Fruit fly (Drosophila melanogaster) whole organism, embryonic: ENCODE measurements around the gene Cpr76Bc.

Source experiments
- Aef1 ChIP-seq: fragments of 200-800 bp; sonication (Bioruptor generic); IDR thresholded peaks from 3 replicates; pipeline ENCODE4 v1.3.6; 2022; ENCODE audit warnings: missing biosample characterization, missing genetic modification characterization
- Atf-2 ChIP-seq: fragments of 200-800 bp; sonication (Bioruptor generic); optimal IDR thresholded peaks from 2 replicates; lab custom pipeline; 2016; ENCODE audit warnings: missing biosample characterization, missing genetic modification characterization
- C15 ChIP-seq: fragments of 200-800 bp; sonication (Bioruptor generic); IDR thresholded peaks from 3 replicates; pipeline ENCODE4 v1.3.6; 2022; ENCODE audit warnings: missing biosample characterization, missing genetic modification characterization
- CG10565 ChIP-seq: fragments of 200-800 bp; sonication (Bioruptor generic); optimal IDR thresholded peaks from 3 replicates; lab custom pipeline; 2016; ENCODE audit warnings: missing biosample characterization, mild to moderate bottlenecking, missing genetic modification characterization
- CG11398 ChIP-seq: fragments of 200-800 bp; sonication (Bioruptor generic); optimal IDR thresholded peaks from 2 replicates; lab custom pipeline; 2016; ENCODE audit warnings: missing biosample characterization, missing genetic modification characterization
- CG1233 ChIP-seq: fragments of 200-800 bp; sonication (Bioruptor generic); optimal IDR thresholded peaks from 4 replicates; lab custom pipeline; 2018; ENCODE audit warnings: missing biosample characterization, mild to moderate bottlenecking, missing genetic modification characterization
- CG15479 ChIP-seq: fragments of 200-800 bp; sonication (Bioruptor generic); optimal IDR thresholded peaks from 3 replicates; lab custom pipeline; 2019; ENCODE audit warnings: missing biosample characterization, mild to moderate bottlenecking, missing genetic modification characterization, moderate library complexity
- CG1603 ChIP-seq: fragments of 200-800 bp; sonication (Bioruptor generic); optimal IDR thresholded peaks from 2 replicates; lab custom pipeline; 2019; ENCODE audit warnings: missing biosample characterization, mild to moderate bottlenecking, missing genetic modification characterization, moderate library complexity
- CG17359 ChIP-seq: fragments of 200-800 bp; sonication (Bioruptor generic); optimal IDR thresholded peaks from 3 replicates; lab custom pipeline; 2018; ENCODE audit warnings: missing biosample characterization, mild to moderate bottlenecking, missing genetic modification characterization, moderate library complexity
- CG30431 ChIP-seq: fragments of 200-800 bp; sonication (Bioruptor generic); optimal IDR thresholded peaks from 2 replicates; lab custom pipeline; 2017; ENCODE audit warnings: missing biosample characterization, missing genetic modification characterization
- CG3163 ChIP-seq: fragments of 200-800 bp; sonication (Bioruptor generic); optimal IDR thresholded peaks from 3 replicates; lab custom pipeline; 2016; ENCODE audit warnings: missing biosample characterization, missing genetic modification characterization
- CG32772 ChIP-seq: fragments of 200-800 bp; sonication (Bioruptor generic); IDR thresholded peaks from 2 replicates; pipeline ENCODE4 v1.3.6; 2022; ENCODE audit warnings: missing biosample characterization, missing genetic modification characterization
- CG33557 ChIP-seq: fragments of 200-800 bp; sonication (Bioruptor generic); optimal IDR thresholded peaks from 2 replicates; lab custom pipeline; 2019; ENCODE audit warnings: missing biosample characterization, mild to moderate bottlenecking, missing genetic modification characterization, moderate library complexity
- CG34376 ChIP-seq: fragments of 200-800 bp; sonication (Bioruptor generic); optimal IDR thresholded peaks from 2 replicates; lab custom pipeline; 2018; ENCODE audit warnings: missing biosample characterization, mild to moderate bottlenecking, missing genetic modification characterization
- CG6254 ChIP-seq: fragments of 200-800 bp; sonication (Bioruptor generic); optimal IDR thresholded peaks from 3 replicates; lab custom pipeline; 2017; ENCODE audit warnings: mild to moderate bottlenecking, missing biosample characterization, missing genetic modification reagents, missing genetic modification characterization
- CG7963 ChIP-seq: fragments of 200-800 bp; sonication (Bioruptor generic); IDR thresholded peaks from 3 replicates; pipeline ENCODE4 v1.3.6; 2022; ENCODE audit warnings: missing biosample characterization, missing genetic modification characterization; ENCODE audit not compliant: partially characterized antibody
- CG8924 ChIP-seq: fragments of 200-800 bp; optimal IDR thresholded peaks from 3 replicates; lab custom pipeline; 2019; ENCODE audit warnings: missing biosample characterization, mild to moderate bottlenecking, missing genetic modification characterization, moderate library complexity
- CG8944 ChIP-seq: fragments of 200-800 bp; sonication (Bioruptor generic); optimal IDR thresholded peaks from 3 replicates; lab custom pipeline; 2016; ENCODE audit warnings: missing biosample characterization, missing genetic modification characterization
- CG9437 ChIP-seq: fragments of 200-800 bp; sonication (Bioruptor generic); optimal IDR thresholded peaks from 2 replicates; lab custom pipeline; 2018; ENCODE audit warnings: missing biosample characterization, mild to moderate bottlenecking, missing genetic modification characterization
- CG9797 ChIP-seq: fragments of 200-800 bp; sonication (Bioruptor generic); optimal IDR thresholded peaks from 3 replicates; lab custom pipeline; 2018; ENCODE audit warnings: missing biosample characterization, mild to moderate bottlenecking, missing genetic modification characterization
- Camta ChIP-seq: fragments of 200-800 bp; sonication (Bioruptor generic); optimal IDR thresholded peaks from 2 replicates; lab custom pipeline; 2016; ENCODE audit warnings: missing biosample characterization, missing genetic modification characterization
- Dp ChIP-seq: fragments of 200-800 bp; sonication (Bioruptor generic); optimal IDR thresholded peaks from 2 replicates; lab custom pipeline; 2018; ENCODE audit warnings: missing biosample characterization, mild to moderate bottlenecking, missing genetic modification characterization, moderate library complexity
- Dref ChIP-seq: fragments of 200-800 bp; sonication (Bioruptor generic); IDR thresholded peaks from 2 replicates; pipeline ENCODE4 v1.3.6; 2022; ENCODE audit warnings: missing biosample characterization, missing genetic modification characterization
- E2f2 ChIP-seq: fragments of 200-800 bp; sonication (Bioruptor generic); IDR thresholded peaks from 2 replicates; pipeline ENCODE4 v1.3.6; 2022; ENCODE audit warnings: missing biosample characterization, missing genetic modification characterization
- HHEX ChIP-seq: fragments of 200-800 bp; sonication (Bioruptor generic); optimal IDR thresholded peaks from 3 replicates; lab custom pipeline; 2017; ENCODE audit warnings: missing biosample characterization, mild to moderate bottlenecking, missing genetic modification characterization, missing genetic modification reagents
- HLH54F ChIP-seq: fragments of 200-800 bp; sonication (Bioruptor generic); optimal IDR thresholded peaks from 3 replicates; lab custom pipeline; 2016; ENCODE audit warnings: missing biosample characterization, missing genetic modification characterization
- HLHmδ ChIP-seq: fragments of 200-800 bp; sonication (Bioruptor generic); optimal IDR thresholded peaks from 2 replicates; lab custom pipeline; 2018; ENCODE audit warnings: missing biosample characterization, mild to moderate bottlenecking, missing genetic modification characterization, moderate library complexity
- NK7.1 ChIP-seq: fragments of 200-800 bp; sonication (Bioruptor generic); optimal IDR thresholded peaks from 3 replicates; lab custom pipeline; 2016; ENCODE audit warnings: missing biosample characterization, missing genetic modification characterization
- Rx ChIP-seq: fragments of 200-800 bp; sonication (Bioruptor generic); IDR thresholded peaks from 2 replicates; pipeline ENCODE4 v1.3.6; 2022; ENCODE audit warnings: missing biosample characterization, missing genetic modification characterization
- YL-1 ChIP-seq: fragments of 200-800 bp; sonication (Bioruptor generic); optimal IDR thresholded peaks from 3 replicates; lab custom pipeline; 2017; ENCODE audit warnings: missing biosample characterization, mild to moderate bottlenecking, missing genetic modification characterization
- ase ChIP-seq: fragments of 200-800 bp; sonication (Bioruptor generic); IDR thresholded peaks from 3 replicates; pipeline ENCODE4 v1.3.6; 2022; ENCODE audit warnings: missing biosample characterization, missing genetic modification characterization
- bigmax ChIP-seq: fragments of 200-800 bp; sonication (Bioruptor generic); optimal IDR thresholded peaks from 2 replicates; lab custom pipeline; 2018; ENCODE audit warnings: missing biosample characterization, mild to moderate bottlenecking, missing genetic modification characterization
- bowl ChIP-seq: fragments of 200-800 bp; sonication (Bioruptor generic); IDR thresholded peaks from 2 replicates; pipeline ENCODE4 v1.3.6; 2022; ENCODE audit warnings: missing biosample characterization, missing genetic modification characterization
- cg ChIP-seq: fragments of 200-800 bp; sonication (Bioruptor generic); optimal IDR thresholded peaks from 3 replicates; lab custom pipeline; 2019; ENCODE audit warnings: missing biosample characterization, mild to moderate bottlenecking, missing genetic modification characterization, moderate library complexity
- chn ChIP-seq: fragments of 200-800 bp; sonication (Bioruptor generic); optimal IDR thresholded peaks from 2 replicates; lab custom pipeline; 2016; ENCODE audit warnings: missing biosample characterization, missing genetic modification characterization
- crol ChIP-seq: fragments of 200-800 bp; sonication (Bioruptor generic); IDR thresholded peaks from 2 replicates; pipeline ENCODE4 v1.3.6; 2022; ENCODE audit warnings: missing biosample characterization, missing genetic modification characterization
- ftz-f1 ChIP-seq: fragments of 200-800 bp; sonication (Bioruptor generic); optimal IDR thresholded peaks from 2 replicates; lab custom pipeline; 2016; ENCODE audit warnings: missing biosample characterization, missing genetic modification characterization
- gt ChIP-seq: fragments of 200-800 bp; sonication (Bioruptor generic); IDR thresholded peaks from 2 replicates; pipeline ENCODE4 v1.3.6; 2022; ENCODE audit warnings: missing biosample characterization, missing genetic modification characterization
- hb ChIP-seq: fragments of 200-800 bp; sonication (Bioruptor generic); IDR thresholded peaks from 3 replicates; pipeline ENCODE4 v1.3.6; 2022; ENCODE audit warnings: missing biosample characterization, missing genetic modification characterization; ENCODE audit not compliant: partially characterized antibody
- jigr1 ChIP-seq: fragments of 200-800 bp; sonication (Bioruptor generic); IDR thresholded peaks from 3 replicates; pipeline ENCODE4 v1.3.6; 2022; ENCODE audit warnings: missing biosample characterization, missing genetic modification characterization
- kah ChIP-seq: fragments of 200-800 bp; sonication (Bioruptor generic); optimal IDR thresholded peaks from 2 replicates; lab custom pipeline; 2018; ENCODE audit warnings: missing biosample characterization, mild to moderate bottlenecking, missing genetic modification characterization
- lmd ChIP-seq: fragments of 200-800 bp; sonication (Bioruptor generic); IDR thresholded peaks from 2 replicates; pipeline ENCODE4 v1.3.6; 2022; ENCODE audit warnings: missing biosample characterization, missing genetic modification characterization
- otp ChIP-seq: fragments of 200-800 bp; sonication (Bioruptor generic); IDR thresholded peaks from 3 replicates; pipeline ENCODE4, ENCODE4 v1.3.6; 2022; ENCODE audit warnings: missing biosample characterization, missing genetic modification characterization
- p53 ChIP-seq: fragments of 200-800 bp; sonication (Bioruptor generic); optimal IDR thresholded peaks from 2 replicates; lab custom pipeline; 2016; ENCODE audit warnings: missing biosample characterization, missing genetic modification characterization
- repo ChIP-seq: fragments of 200-800 bp; sonication (Bioruptor generic); optimal IDR thresholded peaks from 2 replicates; lab custom pipeline; 2016; ENCODE audit warnings: missing biosample characterization, missing genetic modification characterization
- schlank ChIP-seq: fragments of 200-800 bp; sonication (Bioruptor generic); optimal IDR thresholded peaks from 2 replicates; lab custom pipeline; 2018; ENCODE audit warnings: missing biosample characterization, mild to moderate bottlenecking, missing genetic modification characterization
- shn ChIP-seq: fragments of 200-800 bp; sonication (Bioruptor generic); optimal IDR thresholded peaks from 3 replicates; lab custom pipeline; 2016; ENCODE audit warnings: missing biosample characterization, missing genetic modification characterization
- ssp ChIP-seq: fragments of 200-800 bp; sonication (Bioruptor generic); IDR thresholded peaks from 2 replicates; pipeline ENCODE4 v1.3.6; 2022; ENCODE audit warnings: missing biosample characterization, missing genetic modification characterization
- stwl ChIP-seq: fragments of 200-800 bp; sonication (Bioruptor generic); optimal IDR thresholded peaks from 3 replicates; lab custom pipeline; 2018; ENCODE audit warnings: missing biosample characterization, mild to moderate bottlenecking, missing genetic modification characterization, moderate library complexity
- unc-4 ChIP-seq: fragments of 200-800 bp; sonication (Bioruptor generic); IDR thresholded peaks from 2 replicates; pipeline ENCODE4 v1.3.6; 2022; ENCODE audit warnings: missing biosample characterization, missing genetic modification characterization; ENCODE audit not compliant: partially characterized antibody

The Cpr76Bc gene

dm6 chr3L:19560695-19561246 is 40.0 kb downstream of the Cpr76Bc start (continued):
- peak; percentile 94 for TF ChIP-seq CG32772 (GFP tag; lab: Robert Waterston, UW)
- TF ChIP-seq bigmax (GFP tag; lab: Kevin White, UChicago): peak; percentile 70
- TF ChIP-seq schlank (tag; lab: Kevin White, UChicago): peak; percentile 88
- TF ChIP-seq HLHmδ (GFP tag; lab: Kevin White, UChicago): no peak
- peak; percentile 62 for TF ChIP-seq ftz-f1 (GFP tag; lab: Kevin White, UChicago)
- TF ChIP-seq cg: no peak
- no peak for TF ChIP-seq CG7963 (GFP tag; lab: Robert Waterston, UW)
- TF ChIP-seq E2f2 (GFP tag; lab: Robert Waterston, UW): peak; percentile 80
- no peak for TF ChIP-seq Dref (GFP tag; lab: Robert Waterston, UW)
- TF ChIP-seq hb (GFP tag; lab: Robert Waterston, UW): no peak
- peak; percentile 91 for TF ChIP-seq YL-1
- peak; percentile 71 for TF ChIP-seq stwl
- peak; percentile 70; the same call in 1 of the 3 replicates for TF ChIP-seq C15 (GFP tag; lab: Robert Waterston, UW)
- peak; percentile 94 for TF ChIP-seq Aef1 (GFP tag; lab: Robert Waterston, UW)
- TF ChIP-seq CG17359 (tag; lab: Kevin White, UChicago): peak; percentile 96
- TF ChIP-seq CG33557 (GFP tag; lab: Kevin White, UChicago): peak; percentile 97
- TF ChIP-seq lmd (GFP tag; lab: Robert Waterston, UW): peak; percentile 94
- TF ChIP-seq CG10565 (GFP tag; lab: Kevin White, UChicago): peak; percentile 83
- peak; percentile 84 for TF ChIP-seq CG11398
- TF ChIP-seq otp (GFP tag; lab: Robert Waterston, UW): peak; percentile 95
- peak; percentile 85 for TF ChIP-seq bowl
- TF ChIP-seq Dp (GFP tag; lab: Kevin White, UChicago): peak; percentile 2
- peak; percentile 97 for TF ChIP-seq CG8924 (tag; lab: Kevin White, UChicago)
- TF ChIP-seq ssp (GFP tag; lab: Robert Waterston, UW): peak; percentile 87
- TF ChIP-seq shn (GFP tag; lab: Kevin White, UChicago): peak; percentile 61
- TF ChIP-seq chn (GFP tag; lab: Kevin White, UChicago): peak; percentile 92
- peak; percentile 96 for TF ChIP-seq CG1233 (GFP tag; lab: Kevin White, UChicago)
- peak; percentile 94 for TF ChIP-seq Camta (GFP tag; lab: Kevin White, UChicago)
- TF ChIP-seq Rx (GFP tag; lab: Robert Waterston, UW): peak; percentile 87
- peak; percentile 88 for TF ChIP-seq ase (GFP tag; lab: Robert Waterston, UW)
- peak; percentile 93 for TF ChIP-seq HHEX (GFP tag; lab: Kevin White, UChicago)
- peak; percentile 43 for TF ChIP-seq CG9797 (GFP tag; lab: Kevin White, UChicago)
- peak; percentile 68 for TF ChIP-seq CG3163 (GFP tag; lab: Kevin White, UChicago)
- TF ChIP-seq p53 (GFP tag; lab: Kevin White, UChicago): peak; percentile 75
- peak; percentile 76 for TF ChIP-seq repo (GFP tag; lab: Kevin White, UChicago)
- TF ChIP-seq CG9437 (GFP tag; lab: Kevin White, UChicago): peak; percentile 85
- TF ChIP-seq CG30431 (GFP tag; lab: Kevin White, UChicago): peak; percentile 96
- peak; percentile 89 for TF ChIP-seq CG8944 (GFP tag; lab: Kevin White, UChicago)
- peak; percentile 96 for TF ChIP-seq CG15479 (GFP tag; lab: Kevin White, UChicago)
- peak; percentile 85; the same call in 2 of the 3 replicates for TF ChIP-seq jigr1 (GFP tag; lab: Robert Waterston, UW)
- TF ChIP-seq crol (GFP tag; lab: Robert Waterston, UW): peak; percentile 53
- peak; percentile 87 for TF ChIP-seq gt (GFP tag; lab: Robert Waterston, UW)
- TF ChIP-seq CG34376 (GFP tag; lab: Kevin White, UChicago): peak; percentile 85
- TF ChIP-seq HLH54F (GFP tag; lab: Kevin White, UChicago): peak; percentile 90
- TF ChIP-seq Atf-2 (GFP tag; lab: Kevin White, UChicago): peak; percentile 91
- TF ChIP-seq NK7.1 (GFP tag; lab: Kevin White, UChicago): peak; percentile 68
- TF ChIP-seq CG1603 (tag; lab: Kevin White, UChicago): peak; percentile 86
- peak; percentile 92 for TF ChIP-seq CG6254 (GFP tag; lab: Kevin White, UChicago)
- TF ChIP-seq kah (GFP tag; lab: Kevin White, UChicago): peak; percentile 93
- no peak for TF ChIP-seq unc-4 (GFP tag; lab: Robert Waterston, UW)
